Worm (Caenorhabditis elegans) whole organism, late embryonic: ENCODE measurements around the gene ctf-18.

Experiments
- ama-1 ChIP-seq: fragments of 150-350 bp; optimal IDR thresholded peaks from 2 replicates; lab custom pipeline; 2014
- che-1 ChIP-seq: sonication (generic microtip); optimal IDR thresholded peaks from 2 replicates; lab custom pipeline; 2016; ENCODE audit warnings: mild to moderate bottlenecking, missing genetic modification characterization, missing compliant biosample characterization
- elt-2 ChIP-seq: sonication (generic microtip); optimal IDR thresholded peaks from 2 replicates; lab custom pipeline; 2016; ENCODE audit warnings: missing genetic modification reagents, missing genetic modification characterization, missing compliant biosample characterization
- eyg-1 ChIP-seq: sonication (generic microtip); optimal IDR thresholded peaks from 2 replicates; lab custom pipeline; 2016; ENCODE audit warnings: missing genotype, missing genetic modification characterization, missing compliant biosample characterization
- lim-6 ChIP-seq: sonication (generic microtip); optimal IDR thresholded peaks from 2 replicates; lab custom pipeline; 2016; ENCODE audit warnings: missing genetic modification characterization, missing compliant biosample characterization
- lin-11 ChIP-seq: fragments of 200-800 bp; sonication (Bioruptor generic); optimal IDR thresholded peaks from 2 replicates; lab custom pipeline; 2018; ENCODE audit warnings: mild to moderate bottlenecking, missing genetic modification characterization, missing compliant biosample characterization
- nfya-1 ChIP-seq: sonication (generic microtip); optimal IDR thresholded peaks from 2 replicates; lab custom pipeline; 2017; ENCODE audit warnings: missing genetic modification characterization, mild to moderate bottlenecking, missing compliant biosample characterization, antibody characterized with exemption, moderate library complexity
- pat-9 ChIP-seq: fragments of 200-800 bp; sonication (Bioruptor generic); optimal IDR thresholded peaks from 2 replicates; lab custom pipeline; 2018; ENCODE audit warnings: mild to moderate bottlenecking, missing genetic modification characterization, moderate library complexity, missing compliant biosample characterization
- pqm-1 ChIP-seq: sonication (generic microtip); optimal IDR thresholded peaks from 2 replicates; lab custom pipeline; 2016; ENCODE audit warnings: missing genetic modification characterization, missing compliant biosample characterization

DNA sequence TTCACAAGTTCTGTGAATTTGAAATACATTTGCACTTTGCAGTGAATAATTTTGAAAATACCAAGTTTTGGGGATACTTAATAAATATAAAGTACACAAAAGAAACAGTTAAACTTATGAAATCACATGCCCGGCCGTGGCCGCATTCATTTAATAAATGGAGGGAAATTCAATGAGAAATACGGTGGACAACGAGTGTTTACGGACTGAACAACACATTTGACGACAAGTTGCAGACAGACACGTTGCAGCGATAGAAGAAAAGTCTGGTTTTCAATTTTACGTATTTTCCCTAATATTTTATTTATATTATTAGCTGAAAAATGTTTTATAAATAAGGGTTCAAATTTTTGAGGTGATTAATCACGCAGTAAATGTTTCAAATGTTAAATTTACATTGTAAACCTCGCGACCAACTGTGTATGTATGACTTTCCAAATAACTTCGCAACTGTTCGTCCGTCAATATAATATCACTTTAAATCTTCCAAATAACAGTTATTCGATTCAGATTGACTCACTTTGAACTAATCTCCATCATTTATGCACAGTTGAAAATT lies 25.1 kb upstream of the ctf-18 start, which contains the start of gene copg-1:
- TF ChIP-seq lin-11 (tag; lab: Kevin White, UChicago) = no peak
- TF ChIP-seq elt-2 (tag; lab: Kevin White, UChicago) = no peak
- TF ChIP-seq ama-1 (lab: Kevin White, UChicago) = no peak
- no peak for TF ChIP-seq eyg-1
- TF ChIP-seq pat-9 (tag; lab: Kevin White, UChicago) = no peak
- no peak for TF ChIP-seq pqm-1 (tag; lab: Kevin White, UChicago)
- peak; percentile 28 for TF ChIP-seq nfya-1 (tag; lab: Kevin White, UChicago)
- no peak for TF ChIP-seq lim-6 (tag; lab: Kevin White, UChicago)
- TF ChIP-seq che-1 = no peak
